Worm (Caenorhabditis elegans) whole organism, L3 larva: Measurements from ENCODE around the gene srlf-20.
A peak's percentile ranks its signal among the peaks of the same experiment; 100 is the strongest.

Experiments used
- aly-2 ChIP-seq: fragments of 150-350 bp; optimal IDR thresholded peaks from 2 replicates; lab custom pipeline; 2014; ENCODE audit warnings: missing biosample characterization, missing genetic modification characterization
- ceh-82 ChIP-seq: fragments of 150-350 bp; optimal IDR thresholded peaks from 2 replicates; lab custom pipeline; 2014; ENCODE audit warnings: missing biosample characterization, missing genetic modification characterization
- ceh-9 ChIP-seq: sonication (generic microtip); optimal IDR thresholded peaks from 2 replicates; lab custom pipeline; 2018; ENCODE audit warnings: missing biosample characterization, missing genetic modification characterization
- egl-27 ChIP-seq: sonication (generic microtip); optimal IDR thresholded peaks from 4 replicates; lab custom pipeline; 2017; ENCODE audit warnings: missing biosample characterization, missing genetic modification reagents, missing genetic modification characterization
- fkh-2 ChIP-seq: fragments of 150-350 bp; optimal IDR thresholded peaks from 2 replicates; lab custom pipeline; 2014; ENCODE audit warnings: missing biosample characterization, missing genetic modification reagents, missing genetic modification characterization
- fos-1 ChIP-seq: fragments of 150-350 bp; optimal IDR thresholded peaks from 2 replicates; lab custom pipeline; 2014; ENCODE audit warnings: missing biosample characterization, missing genetic modification characterization
- hmg-11 ChIP-seq: sonication (generic microtip); optimal IDR thresholded peaks from 2 replicates; lab custom pipeline; 2016; ENCODE audit warnings: missing genetic modification characterization, missing compliant biosample characterization
- lin-15B ChIP-seq: fragments of 150-350 bp; optimal IDR thresholded peaks from 2 replicates; lab custom pipeline; 2014; ENCODE audit warnings: missing biosample characterization, missing genetic modification characterization
- mdl-1 ChIP-seq: fragments of 150-350 bp; optimal IDR thresholded peaks from 2 replicates; lab custom pipeline; 2014; ENCODE audit warnings: missing biosample characterization, missing genetic modification characterization
- mml-1 ChIP-seq: fragments of 150-350 bp; sonication (generic microtip); optimal IDR thresholded peaks from 3 replicates; lab custom pipeline; 2014; ENCODE audit warnings: missing biosample characterization, missing genetic modification characterization
- nfya-1 ChIP-seq: sonication (generic microtip); optimal IDR thresholded peaks from 2 replicates; lab custom pipeline; 2017; ENCODE audit warnings: missing genetic modification characterization, mild to moderate bottlenecking, missing compliant biosample characterization, antibody characterized with exemption, moderate library complexity; ENCODE audit not compliant: insufficient read depth
- nhr-12 ChIP-seq: fragments of 150-350 bp; optimal IDR thresholded peaks from 2 replicates; lab custom pipeline; 2014; ENCODE audit warnings: missing biosample characterization, missing genetic modification characterization
- nhr-237 ChIP-seq: fragments of 150-350 bp; optimal IDR thresholded peaks from 2 replicates; lab custom pipeline; 2014; ENCODE audit warnings: missing biosample characterization, missing genetic modification characterization
- nhr-28 ChIP-seq: fragments of 150-350 bp; optimal IDR thresholded peaks from 2 replicates; lab custom pipeline; 2014; ENCODE audit warnings: missing biosample characterization, missing genetic modification characterization
- nhr-76 ChIP-seq: fragments of 150-350 bp; sonication (generic microtip); optimal IDR thresholded peaks from 5 replicates; lab custom pipeline; 2014; ENCODE audit warnings: missing biosample characterization, missing genetic modification characterization
- nhr-77 ChIP-seq: fragments of 150-350 bp; optimal IDR thresholded peaks from 2 replicates; lab custom pipeline; 2014; ENCODE audit warnings: missing biosample characterization, missing genetic modification characterization
- pha-4 ChIP-seq: fragments of 150-350 bp; optimal IDR thresholded peaks from 2 replicates; lab custom pipeline; 2014; ENCODE audit warnings: missing biosample characterization, missing genetic modification reagents, missing genetic modification characterization
- sea-2 ChIP-seq: fragments of 150-350 bp; sonication (generic microtip); optimal IDR thresholded peaks from 4 replicates; lab custom pipeline; 2014; ENCODE audit warnings: missing biosample characterization, missing genetic modification reagents, missing genetic modification characterization
- snpc-4 ChIP-seq: fragments of 150-350 bp; optimal IDR thresholded peaks from 2 replicates; lab custom pipeline; 2014; ENCODE audit warnings: missing biosample characterization, missing genetic modification characterization
- tbx-2 ChIP-seq: sonication (generic microtip); optimal IDR thresholded peaks from 2 replicates; lab custom pipeline; 2016; ENCODE audit warnings: mild to moderate bottlenecking, missing genetic modification characterization, missing compliant biosample characterization
- unc-39 ChIP-seq: sonication (generic microtip); optimal IDR thresholded peaks from 4 replicates; lab custom pipeline; 2017; ENCODE audit warnings: missing biosample characterization, missing genetic modification characterization
- unc-62 ChIP-seq: fragments of 150-350 bp; sonication (generic microtip); optimal IDR thresholded peaks from 4 replicates; lab custom pipeline; 2014; ENCODE audit warnings: missing biosample characterization, missing genetic modification reagents, missing genetic modification characterization
- zag-1 ChIP-seq: fragments of 150-350 bp; optimal IDR thresholded peaks from 2 replicates; lab custom pipeline; 2014; ENCODE audit warnings: missing biosample characterization, missing genetic modification characterization
- ztf-11 ChIP-seq: fragments of 150-350 bp; optimal IDR thresholded peaks from 2 replicates; lab custom pipeline; 2014; ENCODE audit warnings: missing biosample characterization, missing genetic modification characterization

The srlf-20 gene

DNA sequence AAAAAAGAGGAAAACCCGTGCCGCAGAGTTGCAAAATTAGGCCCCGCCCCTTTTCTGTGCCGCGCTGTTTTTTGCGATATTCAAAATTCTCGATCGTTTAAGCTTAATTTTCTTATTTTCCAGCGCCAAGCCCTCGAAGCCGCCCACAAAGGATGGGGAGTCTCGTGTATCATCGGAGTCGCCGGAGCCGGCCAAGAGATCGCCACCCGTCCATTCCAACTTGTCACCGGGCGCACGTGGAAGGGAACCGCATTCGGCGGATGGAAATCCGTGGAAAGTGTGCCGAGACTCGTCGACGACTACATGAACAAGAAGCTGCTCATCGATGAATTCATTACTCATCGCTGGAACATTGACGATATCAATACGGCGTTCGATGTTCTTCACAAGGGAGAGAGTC lies 21.9 kb downstream of the srlf-20 start:
- TF ChIP-seq nhr-77 (tag; lab: Kevin White, UChicago) (no peak), mml-1 (tag; lab: Kevin White, UChicago) (no peak), nhr-76 (tag; lab: Kevin White, UChicago) (no peak), ztf-11 (tag; lab: Kevin White, UChicago) (no peak), aly-2 (tag; lab: Kevin White, UChicago) (no peak), egl-27 (tag; lab: Kevin White, UChicago) (no peak), snpc-4 (tag; lab: Kevin White, UChicago) (no peak), tbx-2 (tag; lab: Kevin White, UChicago) (no peak), nhr-28 (tag; lab: Kevin White, UChicago) (no peak), hmg-11 (tag; lab: Kevin White, UChicago) (no peak), fkh-2 (tag; lab: Kevin White, UChicago) (no peak), ceh-9 (tag; lab: Kevin White, UChicago) (no peak), unc-39 (tag; lab: Kevin White, UChicago) (no peak), fos-1 (tag; lab: Kevin White, UChicago) (no peak)

ce11 chrV:917488-917887 lies 23.7 kb downstream of the srlf-20 start, which contains the start of gene H24K24.2:
Gene H24K24.2, plus strand, starts transcription at chrV:917788.
- TF ChIP-seq unc-62 (no peak), mdl-1 (tag; lab: Kevin White, UChicago) (no peak), unc-39 (tag; lab: Kevin White, UChicago) (no peak)

- TF ChIP-seq nfya-1 (peak; percentile 79), pha-4 (tag; lab: Kevin White, UChicago) (no peak), lin-15B (tag; lab: Kevin White, UChicago) (no peak)
Measured at ce11 chrV:939341-939740, 45.6 kb downstream of the srlf-20 start.

DNA sequence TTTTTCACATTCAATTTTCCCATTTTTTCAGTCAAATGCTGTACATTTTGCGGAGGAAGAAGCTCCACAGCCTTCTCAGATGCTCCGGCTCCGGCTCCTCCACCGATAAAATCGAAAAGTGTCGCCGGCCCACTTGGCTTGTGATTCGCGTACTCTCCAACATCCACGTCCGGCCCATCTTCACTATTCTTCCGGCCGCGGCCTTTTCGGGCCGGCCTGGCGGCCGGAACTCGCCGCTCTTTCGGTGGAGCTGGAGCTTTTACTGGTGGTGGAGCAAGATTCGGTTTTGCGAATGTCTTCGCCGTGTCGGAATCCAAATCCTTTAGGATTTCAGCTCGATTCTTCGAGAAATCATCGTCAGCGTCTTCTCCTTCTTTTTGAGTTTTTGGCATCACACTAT lies 48.8 kb downstream of the srlf-20 start:
- no peak for TF ChIP-seq lin-15B (tag; lab: Kevin White, UChicago)
- no peak for TF ChIP-seq aly-2 (tag; lab: Kevin White, UChicago)
- TF ChIP-seq nhr-237 (tag; lab: Kevin White, UChicago) = no peak
- no peak for TF ChIP-seq fos-1 (tag; lab: Kevin White, UChicago)
- TF ChIP-seq zag-1 (tag; lab: Kevin White, UChicago) = no peak
- no peak for TF ChIP-seq ceh-82 (tag; lab: Kevin White, UChicago)
- no peak for TF ChIP-seq nhr-12 (tag; lab: Kevin White, UChicago)
- no peak for TF ChIP-seq nfya-1
- TF ChIP-seq sea-2 = no peak
- TF ChIP-seq, all 47 proteins: peak for 0
